Worm (Caenorhabditis elegans) whole organism, L2 larva: ENCODE measurements around the gene Y54G2A.77.

Experiments
- C34F6.9 ChIP-seq: fragments of 150-350 bp; optimal IDR thresholded peaks from 2 replicates; lab custom pipeline; 2014; ENCODE audit warnings: missing biosample characterization, missing genetic modification characterization
- F13H6.1 ChIP-seq: sonication (generic microtip); optimal IDR thresholded peaks from 2 replicates; lab custom pipeline; 2016; ENCODE audit warnings: missing genetic modification characterization, missing compliant biosample characterization
- R02D3.7 ChIP-seq: fragments of 150-350 bp; optimal IDR thresholded peaks from 2 replicates; lab custom pipeline; 2014; ENCODE audit warnings: missing biosample characterization, missing genetic modification characterization
- Y55F3AM.14 ChIP-seq: fragments of 200-800 bp; sonication (Bioruptor generic); optimal IDR thresholded peaks from 2 replicates; lab custom pipeline; 2018; ENCODE audit warnings: mild to moderate bottlenecking, missing genetic modification characterization, missing compliant biosample characterization
- ZK546.5 ChIP-seq: sonication (generic microtip); optimal IDR thresholded peaks from 2 replicates; lab custom pipeline; 2017; ENCODE audit warnings: missing biosample characterization, missing genetic modification characterization
- alr-1 ChIP-seq: fragments of 150-350 bp; optimal IDR thresholded peaks from 2 replicates; lab custom pipeline; 2014; ENCODE audit warnings: missing biosample characterization, missing genetic modification characterization
- aly-2 ChIP-seq: fragments of 150-350 bp; optimal IDR thresholded peaks from 2 replicates; lab custom pipeline; 2014; ENCODE audit warnings: missing biosample characterization, missing genetic modification characterization
- ama-1 ChIP-seq: fragments of 150-350 bp; optimal IDR thresholded peaks from 2 replicates; lab custom pipeline; 2018; ENCODE audit warnings: inconsistent platforms
- blmp-1 ChIP-seq: sonication (generic microtip); optimal IDR thresholded peaks from 2 replicates; lab custom pipeline; 2017; ENCODE audit warnings: missing genetic modification characterization, mild to moderate bottlenecking, missing compliant biosample characterization, antibody characterized with exemption, moderate library complexity; ENCODE audit not compliant: insufficient read depth
- ceh-82 ChIP-seq: fragments of 150-350 bp; optimal IDR thresholded peaks from 2 replicates; lab custom pipeline; 2014; ENCODE audit warnings: missing biosample characterization, missing genetic modification characterization
- dmd-4 ChIP-seq: sonication (generic microtip); optimal IDR thresholded peaks from 2 replicates; lab custom pipeline; 2017; ENCODE audit warnings: missing biosample characterization, missing genetic modification characterization
- egl-27 ChIP-seq: sonication (generic microtip); optimal IDR thresholded peaks from 3 replicates; lab custom pipeline; 2017; ENCODE audit warnings: missing biosample characterization, missing genetic modification reagents, missing genetic modification characterization
- elt-3 ChIP-seq: sonication (generic microtip); optimal IDR thresholded peaks from 2 replicates; lab custom pipeline; 2017; ENCODE audit warnings: missing biosample characterization, missing genetic modification characterization
- fos-1 ChIP-seq: fragments of 150-350 bp; optimal IDR thresholded peaks from 2 replicates; lab custom pipeline; 2014; ENCODE audit warnings: missing biosample characterization, missing genetic modification characterization
- gmeb-1 ChIP-seq: fragments of 150-350 bp; optimal IDR thresholded peaks from 2 replicates; lab custom pipeline; 2014; ENCODE audit warnings: missing biosample characterization, missing genetic modification characterization
- lin-11 ChIP-seq: fragments of 150-350 bp; sonication (generic microtip); optimal IDR thresholded peaks from 2 replicates; lab custom pipeline; 2014; ENCODE audit warnings: missing biosample characterization, missing genetic modification characterization, inconsistent platforms, mixed read lengths
- lin-39 ChIP-seq: fragments of 150-350 bp; optimal IDR thresholded peaks from 2 replicates; lab custom pipeline; 2014; ENCODE audit warnings: missing biosample characterization, missing genetic modification reagents, missing genetic modification characterization
- mab-5 ChIP-seq: fragments of 150-350 bp; optimal IDR thresholded peaks from 2 replicates; lab custom pipeline; 2014; ENCODE audit warnings: missing biosample characterization, missing genetic modification characterization
- mbf-1 ChIP-seq: sonication (generic microtip); optimal IDR thresholded peaks from 2 replicates; lab custom pipeline; 2017; ENCODE audit warnings: missing biosample characterization, missing genetic modification characterization
- mdl-1 ChIP-seq, 2 experiments: fragments of 150-350 bp in 1 of 2; sonication (generic microtip) in 1 of 2; optimal IDR thresholded peaks; 2 replicates each; lab custom pipeline; 2017; ENCODE audit warnings: missing biosample characterization in 2 of 2, missing genetic modification characterization in 2 of 2
- nhr-10 ChIP-seq: sonication (generic microtip); optimal IDR thresholded peaks from 2 replicates; lab custom pipeline; 2017; ENCODE audit warnings: missing biosample characterization, missing genetic modification characterization
- nhr-12 ChIP-seq: fragments of 150-350 bp; optimal IDR thresholded peaks from 2 replicates; lab custom pipeline; 2014; ENCODE audit warnings: missing biosample characterization, missing genetic modification characterization
- nhr-21 ChIP-seq: fragments of 150-350 bp; optimal IDR thresholded peaks from 2 replicates; lab custom pipeline; 2014; ENCODE audit warnings: missing biosample characterization, missing genetic modification characterization
- nhr-23 ChIP-seq: fragments of 150-350 bp; optimal IDR thresholded peaks from 2 replicates; lab custom pipeline; 2014; ENCODE audit warnings: missing biosample characterization, missing genetic modification reagents, missing genetic modification characterization
- nhr-237 ChIP-seq: fragments of 150-350 bp; optimal IDR thresholded peaks from 2 replicates; lab custom pipeline; 2014; ENCODE audit warnings: missing biosample characterization, missing genetic modification characterization
- nhr-25 ChIP-seq: fragments of 150-350 bp; sonication (generic microtip); optimal IDR thresholded peaks from 3 replicates; lab custom pipeline; 2014; ENCODE audit warnings: missing biosample characterization, missing genetic modification characterization
- nhr-6 ChIP-seq: fragments of 150-350 bp; optimal IDR thresholded peaks from 2 replicates; lab custom pipeline; 2014; ENCODE audit warnings: missing biosample characterization, missing genetic modification characterization
- nhr-77 ChIP-seq: fragments of 150-350 bp; optimal IDR thresholded peaks from 2 replicates; lab custom pipeline; 2014; ENCODE audit warnings: missing biosample characterization, missing genetic modification characterization
- peb-1 ChIP-seq: fragments of 150-350 bp; optimal IDR thresholded peaks from 2 replicates; lab custom pipeline; 2014; ENCODE audit warnings: missing biosample characterization, missing genetic modification characterization
- sem-4 ChIP-seq: fragments of 150-350 bp; optimal IDR thresholded peaks from 2 replicates; lab custom pipeline; 2014; ENCODE audit warnings: missing biosample characterization, missing genetic modification reagents, missing genetic modification characterization
- sma-3 ChIP-seq: sonication (generic microtip); optimal IDR thresholded peaks from 2 replicates; lab custom pipeline; 2016; ENCODE audit warnings: missing genetic modification reagents, missing genetic modification characterization, missing compliant biosample characterization
- sma-9 ChIP-seq, 2 experiments: fragments of 150-350 bp in 1 of 2; sonication (generic microtip) in 1 of 2; optimal IDR thresholded peaks; 2 replicates each; lab custom pipeline; 2014 to 2016; ENCODE audit warnings: missing genetic modification characterization in 2 of 2, mild to moderate bottlenecking in 1 of 2, missing biosample characterization in 1 of 2, missing compliant biosample characterization in 1 of 2, missing genetic modification reagents in 1 of 2, moderate library complexity in 1 of 2
- snpc-4 ChIP-seq: fragments of 150-350 bp; optimal IDR thresholded peaks from 2 replicates; lab custom pipeline; 2014; ENCODE audit warnings: missing biosample characterization, missing genetic modification characterization
- unc-39 ChIP-seq: fragments of 150-350 bp; optimal IDR thresholded peaks from 2 replicates; lab custom pipeline; 2014; ENCODE audit warnings: missing biosample characterization, missing genetic modification characterization
- unc-62 ChIP-seq: fragments of 150-350 bp; optimal IDR thresholded peaks from 2 replicates; lab custom pipeline; 2014; ENCODE audit warnings: missing biosample characterization, missing genetic modification reagents, missing genetic modification characterization
- ztf-11 ChIP-seq: sonication (generic microtip); optimal IDR thresholded peaks from 2 replicates; lab custom pipeline; 2017; ENCODE audit warnings: missing biosample characterization, missing genetic modification characterization
- ztf-4 ChIP-seq: fragments of 150-350 bp; optimal IDR thresholded peaks from 2 replicates; lab custom pipeline; 2014; ENCODE audit warnings: missing biosample characterization, missing genetic modification characterization

Gene Y54G2A.77

DNA sequence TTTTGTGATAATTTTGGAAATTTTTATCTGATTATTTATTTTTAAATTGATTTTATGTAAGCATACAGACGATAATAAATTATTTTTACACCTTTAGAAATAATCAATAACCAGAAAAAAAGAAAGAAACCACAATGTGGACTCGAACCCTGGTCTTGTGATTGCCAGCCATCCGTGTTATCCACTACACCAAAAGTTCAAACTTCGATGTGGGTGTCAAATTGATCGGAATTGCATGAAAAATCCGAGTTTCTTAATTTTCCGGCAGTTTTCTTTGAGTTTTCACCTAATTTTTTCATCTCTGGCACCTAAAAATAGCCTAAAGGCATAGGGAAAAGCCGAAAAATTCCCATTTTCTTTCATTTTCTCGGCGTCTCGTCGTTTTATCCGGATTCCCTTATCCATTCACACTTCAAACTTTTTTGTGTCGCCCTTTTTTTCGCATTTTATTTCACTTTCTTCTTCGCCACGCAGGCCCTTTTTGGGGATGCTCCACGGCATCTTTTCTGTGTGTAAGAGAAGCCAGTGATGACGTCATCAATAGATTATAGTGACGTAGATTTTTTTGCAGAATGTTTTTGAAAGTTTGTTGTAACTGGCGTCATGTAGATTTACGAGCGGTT, 15.0 kb upstream of the Y54G2A.77 start:
- TF ChIP-seq sma-9 (GFP tag; optimal IDR thresholded peaks at IDR 0.05; lab: Kevin White, UChicago) (peak; percentile 16), sma-9 (tag; optimal IDR thresholded peaks at IDR 0.05; lab: Kevin White, UChicago) (no peak), nhr-25 (tag; lab: Kevin White, UChicago) (no peak)
- TF ChIP-seq, all 48 proteins: peak for 1

DNA sequence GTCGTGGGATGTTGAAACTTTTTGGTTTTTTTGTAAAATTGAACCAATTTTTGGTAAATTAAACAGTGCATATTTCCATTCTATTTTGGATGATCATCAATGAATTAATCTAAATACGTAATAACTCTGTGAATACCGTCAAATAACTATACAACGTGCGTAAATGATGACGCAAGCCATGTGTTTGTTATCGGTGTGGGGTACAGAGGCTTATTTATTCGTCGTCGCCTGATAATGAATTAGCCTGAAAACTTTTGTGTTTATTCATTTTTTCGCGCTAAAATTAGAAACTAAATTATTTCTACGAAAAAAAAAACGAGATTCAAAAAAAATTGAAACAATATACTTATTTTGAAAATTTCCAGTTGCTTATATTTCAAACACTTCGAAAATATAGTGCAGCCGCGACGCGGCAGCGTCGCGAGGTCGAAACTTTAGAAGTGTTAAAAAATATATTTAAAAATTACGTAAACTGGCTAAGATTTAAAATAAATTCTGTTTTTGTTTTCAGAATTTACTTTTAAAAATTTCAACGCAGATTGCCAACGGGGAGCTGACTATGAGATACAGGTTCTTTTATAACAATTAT, 13.5 kb upstream of the Y54G2A.77 start:
- TF ChIP-seq sma-3 (no peak), fos-1 (tag; lab: Kevin White, UChicago) (peak; percentile 53)

DNA sequence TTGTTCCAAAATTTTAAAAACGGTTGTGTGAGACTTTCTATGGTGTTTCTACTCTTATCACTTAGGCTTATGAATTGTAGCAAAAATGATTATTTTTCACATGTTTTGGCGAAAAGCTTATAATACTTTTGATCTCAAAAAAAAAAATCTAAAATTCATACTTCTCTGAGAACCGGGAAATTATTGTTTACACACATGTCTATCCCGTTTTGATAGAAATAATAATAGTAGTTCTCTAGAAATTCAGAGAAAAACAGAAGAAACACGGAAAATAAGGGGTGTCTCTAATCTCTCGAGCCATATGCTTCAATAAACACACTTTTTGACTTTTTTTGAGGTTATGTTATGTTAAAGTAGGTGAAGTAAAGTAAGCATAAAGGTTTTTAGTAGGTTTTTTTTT, 11.9 kb upstream of the Y54G2A.77 start:
- TF ChIP-seq nhr-6 (no peak), fos-1 (tag; lab: Kevin White, UChicago) (no peak), lin-11 (tag; lab: Kevin White, UChicago) (no peak), gmeb-1 (tag; lab: Kevin White, UChicago) (no peak), peb-1 (tag; lab: Kevin White, UChicago) (no peak), snpc-4 (tag; lab: Kevin White, UChicago) (no peak), alr-1 (tag; lab: Kevin White, UChicago) (no peak), dmd-4 (tag; lab: Kevin White, UChicago) (no peak), unc-62 (no peak)

DNA sequence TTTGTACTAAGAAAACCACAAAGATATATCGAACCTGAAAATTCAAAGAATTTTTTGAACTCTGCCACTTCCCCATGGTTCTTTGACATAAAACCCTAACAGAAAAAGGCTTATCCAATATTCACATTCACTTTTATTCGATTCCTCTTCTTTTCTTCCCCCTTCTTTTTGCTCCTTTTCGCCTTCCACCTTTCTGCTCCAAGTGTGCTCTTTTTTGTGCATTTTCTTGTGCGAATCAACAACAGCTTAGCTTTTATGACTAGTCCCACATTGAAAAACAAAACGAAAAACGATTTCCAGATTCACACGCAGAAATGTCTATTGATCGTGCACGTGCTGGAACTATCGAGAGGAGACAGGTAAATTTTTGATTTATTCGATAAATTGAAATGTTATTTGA, 10.9 kb upstream of the Y54G2A.77 start, which contains the start of gene Y54G2A.41:
Gene Y54G2A.41 (plus strand): TSS at position 301 of the 400 bp plus-strand sequence.
- no peak for TF ChIP-seq unc-39 (tag; lab: Kevin White, UChicago)
- TF ChIP-seq unc-62, result no peak
- TF ChIP-seq nhr-77, result no peak
- TF ChIP-seq R02D3.7 (tag; lab: Kevin White, UChicago), result no peak
- TF ChIP-seq lin-39 (tag; lab: Kevin White, UChicago), result no peak
- no peak for TF ChIP-seq mbf-1
- TF ChIP-seq nhr-12 (tag; lab: Kevin White, UChicago), result no peak
- TF ChIP-seq sma-9 (GFP tag; optimal IDR thresholded peaks at IDR 0.05; lab: Kevin White, UChicago), result no peak
- no peak for TF ChIP-seq sma-9 (tag; optimal IDR thresholded peaks at IDR 0.05; lab: Kevin White, UChicago)
- no peak for TF ChIP-seq elt-3 (tag; lab: Kevin White, UChicago)
- no peak for TF ChIP-seq nhr-25 (tag; lab: Kevin White, UChicago)
- TF ChIP-seq ceh-82 (tag; lab: Kevin White, UChicago), result no peak
- no peak for TF ChIP-seq mab-5 (tag; lab: Kevin White, UChicago)
- no peak for TF ChIP-seq dmd-4 (tag; lab: Kevin White, UChicago)
- TF ChIP-seq lin-11 (tag; lab: Kevin White, UChicago), result no peak
- TF ChIP-seq Y55F3AM.14 (GFP tag; lab: Kevin White, UChicago), result no peak
- no peak for TF ChIP-seq nhr-21 (tag; lab: Kevin White, UChicago)
- no peak for TF ChIP-seq nhr-23
- TF ChIP-seq egl-27 (tag; lab: Kevin White, UChicago), result no peak
- no peak for TF ChIP-seq sma-3
- TF ChIP-seq, all 48 proteins: peak for 0

DNA sequence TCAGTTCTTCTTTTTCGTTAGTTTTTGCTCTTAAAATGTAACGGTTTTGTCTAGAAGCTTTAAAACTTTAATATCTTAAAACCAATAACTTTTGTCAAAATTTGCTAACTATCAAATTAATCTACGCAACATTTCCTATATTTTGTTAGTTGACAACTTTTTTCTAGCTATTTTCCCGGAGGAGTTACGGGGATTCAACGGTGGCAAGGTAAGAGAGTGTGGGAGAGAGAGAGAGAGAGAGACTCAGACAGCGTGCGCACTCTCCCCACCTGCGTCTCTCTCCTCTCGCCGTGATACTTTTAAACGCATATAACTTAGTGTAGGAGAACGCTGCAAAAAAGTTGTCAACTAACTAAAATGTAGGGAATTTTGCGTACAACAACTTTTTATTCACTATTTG, 8.9 kb upstream of the Y54G2A.77 start:
- TF ChIP-seq ZK546.5 (tag; lab: Kevin White, UChicago) (no peak), ama-1 (lab: Kevin White, UChicago) (no peak), nhr-23 (no peak), ztf-11 (tag; lab: Kevin White, UChicago) (no peak), nhr-12 (tag; lab: Kevin White, UChicago) (no peak), snpc-4 (tag; lab: Kevin White, UChicago) (no peak), nhr-10 (no peak), F13H6.1 (tag; lab: Kevin White, UChicago) (no peak)

DNA sequence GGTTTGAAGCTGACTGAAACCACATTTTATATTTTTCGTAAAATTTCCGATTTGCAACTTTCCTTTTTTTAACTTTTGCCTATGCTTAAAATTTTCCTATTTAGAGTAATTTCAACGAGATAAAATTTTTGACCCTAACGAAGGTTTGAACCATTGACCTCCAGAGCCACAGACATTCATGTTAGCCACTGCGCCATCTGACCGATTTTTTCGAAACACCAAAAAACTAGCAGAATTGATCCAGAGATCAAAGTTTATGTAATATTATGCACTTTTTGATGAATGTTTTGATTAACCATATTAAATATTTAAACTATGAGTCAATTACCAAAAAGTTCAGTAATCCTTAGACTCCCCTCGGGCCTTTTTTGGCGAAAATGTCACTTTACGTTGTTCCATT, 4.4 kb upstream of the Y54G2A.77 start:
- no peak for TF ChIP-seq sem-4 (tag; lab: Kevin White, UChicago)
- TF ChIP-seq nhr-21 (tag; lab: Kevin White, UChicago), result no peak
- no peak for TF ChIP-seq alr-1 (tag; lab: Kevin White, UChicago)
- TF ChIP-seq blmp-1 (tag; lab: Kevin White, UChicago), result no peak
- no peak for TF ChIP-seq mdl-1 (tag; optimal IDR thresholded peaks at IDR 0.05; lab: Kevin White, UChicago)
- no peak for TF ChIP-seq unc-62
- no peak for TF ChIP-seq nhr-6
- TF ChIP-seq R02D3.7 (tag; lab: Kevin White, UChicago), result no peak
- no peak for TF ChIP-seq nhr-237 (tag; lab: Kevin White, UChicago)
- no peak for TF ChIP-seq ztf-4 (tag; lab: Kevin White, UChicago)
- no peak for TF ChIP-seq ceh-82 (tag; lab: Kevin White, UChicago)
- TF ChIP-seq aly-2 (tag; lab: Kevin White, UChicago), result no peak
- no peak for TF ChIP-seq elt-3 (tag; lab: Kevin White, UChicago)
- TF ChIP-seq lin-11 (tag; lab: Kevin White, UChicago), result no peak
- TF ChIP-seq snpc-4 (tag; lab: Kevin White, UChicago), result no peak
- no peak for TF ChIP-seq C34F6.9 (tag; lab: Kevin White, UChicago)
